Worm (Caenorhabditis elegans): ENCODE results near the gene D1005.4.

Gene D1005.4

ce11 chrX:1450352-1450818, 35.2 kb downstream of the D1005.4 start, which contains the start of gene W05H7.1 (continued):
- no peak for TF ChIP-seq mab-9 (GFP tag; IDR thresholded peaks at IDR 0.05)

ce11 chrX:1446593-1447141, 39.0 kb downstream of the D1005.4 start, which contains the start of gene zfp-3:
zfp-3 (minus strand) TSS chrX:1446643.
- TF ChIP-seq ceh-63 (GFP tag; optimal IDR thresholded peaks at IDR 0.05): no peak
- peak; percentile 84 for TF ChIP-seq snpc-4 (tag; optimal IDR thresholded peaks at IDR 0.05)
- TF ChIP-seq C16A3.4 (tag; optimal IDR thresholded peaks at IDR 0.05): peak; percentile 92
- TF ChIP-seq elt-2 (tag; optimal IDR thresholded peaks at IDR 0.05): peak; percentile 82
- TF ChIP-seq skn-1 (tag; optimal IDR thresholded peaks at IDR 0.05): peak; percentile 99
- peak; percentile 94 for TF ChIP-seq nhr-19 (GFP tag; conservative IDR thresholded peaks at IDR 0.05)
- peak; percentile 97 for TF ChIP-seq nhr-47 (tag; optimal IDR thresholded peaks at IDR 0.05)
- TF ChIP-seq sox-4 (tag; optimal IDR thresholded peaks at IDR 0.05): peak; percentile 85
- peak; percentile 61 for TF ChIP-seq blmp-1 (tag; optimal IDR thresholded peaks at IDR 0.05)
- peak; percentile 72 for TF ChIP-seq C04F5.9 (tag; optimal IDR thresholded peaks at IDR 0.05)
- peak; percentile 81 to 96 (median 94) for TF ChIP-seq ceh-82 (tag; optimal IDR thresholded peaks at IDR 0.05)
- TF ChIP-seq hpl-2 (GFP tag; optimal IDR thresholded peaks at IDR 0.05): peak; percentile 81
- no peak for TF ChIP-seq sptf-1 (tag; optimal IDR thresholded peaks at IDR 0.05)
- TF ChIP-seq jun-1 (tag; optimal IDR thresholded peaks at IDR 0.05): peak; percentile 96
- peak; percentile 91 for TF ChIP-seq egl-13 (tag; optimal IDR thresholded peaks at IDR 0.05)
- peak; percentile 89 to 93 for TF ChIP-seq lsy-2 (tag; optimal IDR thresholded peaks at IDR 0.05)
- peak; percentile 97 for TF ChIP-seq ztf-4 (tag; optimal IDR thresholded peaks at IDR 0.05)
- peak; percentile 3 for TF ChIP-seq hlh-4 (tag; optimal IDR thresholded peaks at IDR 0.05)
- TF ChIP-seq ceh-88 (GFP tag; IDR thresholded peaks at IDR 0.05): peak; percentile 88
- no peak for TF ChIP-seq unc-30 (tag; optimal IDR thresholded peaks at IDR 0.05)
- peak; percentile 96 for TF ChIP-seq unc-86 (tag; optimal IDR thresholded peaks at IDR 0.05)
- TF ChIP-seq mef-2 (tag; optimal IDR thresholded peaks at IDR 0.05): peak; percentile 78
- peak; percentile 85 to 96 for TF ChIP-seq efl-1 (optimal IDR thresholded peaks at IDR 0.05)
- TF ChIP-seq efl-1 (GFP tag; optimal IDR thresholded peaks at IDR 0.05 in 1 of 2): peak; percentile 66 to 97
- peak; percentile 89 for TF ChIP-seq lir-3 (tag; optimal IDR thresholded peaks at IDR 0.05; ENCODE audit: poor library complexity)
- TF ChIP-seq rnt-1 (tag; optimal IDR thresholded peaks at IDR 0.05): peak; percentile 95
- no peak for TF ChIP-seq ceh-90 (tag; optimal IDR thresholded peaks at IDR 0.05)
- peak; percentile 99 for TF ChIP-seq lin-14 (GFP tag; optimal IDR thresholded peaks at IDR 0.05)
- no peak for TF ChIP-seq nhr-84 (tag; optimal IDR thresholded peaks at IDR 0.05)
- peak; percentile 16 for TF ChIP-seq ces-1 (GFP tag; optimal IDR thresholded peaks at IDR 0.05)
- peak; percentile 96 for TF ChIP-seq F16B12.6 (tag; optimal IDR thresholded peaks at IDR 0.05)
- no peak for TF ChIP-seq nhr-28 (tag; optimal IDR thresholded peaks at IDR 0.05)
- TF ChIP-seq nhr-77 (tag; optimal IDR thresholded peaks at IDR 0.05): peak; percentile 95
- TF ChIP-seq vab-15 (tag; optimal IDR thresholded peaks at IDR 0.05): peak; percentile 58
- TF ChIP-seq pax-3 (tag; optimal IDR thresholded peaks at IDR 0.05): peak; percentile 92
- TF ChIP-seq ceh-8 (GFP tag; optimal IDR thresholded peaks at IDR 0.05): peak; percentile 88
- peak in 1 of 2 experiments; percentile 86 for TF ChIP-seq ztf-11 (tag; optimal IDR thresholded peaks at IDR 0.05)
- TF ChIP-seq nhr-237 (tag; optimal IDR thresholded peaks at IDR 0.05): peak; percentile 81
- TF ChIP-seq nhr-90 (tag; optimal IDR thresholded peaks at IDR 0.05; ENCODE audit: poor library complexity): peak; percentile 95
- peak; percentile 89 for TF ChIP-seq aly-2 (tag; optimal IDR thresholded peaks at IDR 0.05)
- peak; percentile 99 for TF ChIP-seq snu-23 (GFP tag; optimal IDR thresholded peaks at IDR 0.05)
- TF ChIP-seq nhr-85 (tag): peak; percentile 97
- peak; percentile 5 for TF ChIP-seq nhr-12 (tag; optimal IDR thresholded peaks at IDR 0.05)
- TF ChIP-seq swsn-7 (tag; optimal IDR thresholded peaks at IDR 0.05): peak; percentile 98
- TF ChIP-seq lin-39 (tag; optimal IDR thresholded peaks at IDR 0.05): peak; percentile 64
- peak; percentile 92 for TF ChIP-seq aha-1 (tag; optimal IDR thresholded peaks at IDR 0.05)
- TF ChIP-seq lin-13 (GFP tag; optimal IDR thresholded peaks at IDR 0.05): peak; percentile 93
- peak; percentile 87 for TF ChIP-seq mab-9 (GFP tag; IDR thresholded peaks at IDR 0.05)
- TF ChIP-seq tbx-2 (tag; optimal IDR thresholded peaks at IDR 0.05): peak; percentile 98
- TF ChIP-seq fos-1 (tag; optimal IDR thresholded peaks at IDR 0.05): peak; percentile 95
- TF ChIP-seq efl-3 (GFP tag; optimal IDR thresholded peaks at IDR 0.05): no peak

All from whole organism, L1 larva.